Fruit fly (Drosophila melanogaster) whole organism, wandering third instar larva: ENCODE results near the gene Jon66Cii.
A peak's percentile ranks its signal among the peaks of the same experiment; 100 is the strongest.

ENCODE experiments used
- Abd-B ChIP-seq: fragments of >200 bp; optimal IDR thresholded peaks from 2 replicates; lab custom pipeline; 2017; ENCODE audit warnings: missing biosample characterization, missing genetic modification characterization
- CG9705 ChIP-seq: fragments of 200-800 bp; sonication (Bioruptor generic); optimal IDR thresholded peaks from 2 replicates; lab custom pipeline; 2018; ENCODE audit warnings: missing biosample characterization, mild to moderate bottlenecking, missing genetic modification characterization
- Dfd ChIP-seq: fragments of >200 bp; optimal IDR thresholded peaks from 2 replicates; lab custom pipeline; 2017; ENCODE audit warnings: missing biosample characterization, missing genetic modification characterization
- GATAd ChIP-seq: sonication (Bioruptor generic); optimal IDR thresholded peaks from 2 replicates; lab custom pipeline; 2016; ENCODE audit warnings: missing biosample characterization, missing genetic modification characterization
- HLH106 ChIP-seq: fragments of 200-800 bp; optimal IDR thresholded peaks from 3 replicates; lab custom pipeline; 2019; ENCODE audit warnings: missing biosample characterization, mild to moderate bottlenecking, missing genetic modification characterization, moderate library complexity
- Hnf4 ChIP-seq: fragments of 200-800 bp; sonication (Bioruptor generic); optimal IDR thresholded peaks from 2 replicates; lab custom pipeline; 2016; ENCODE audit warnings: missing biosample characterization, mild to moderate bottlenecking, missing genetic modification characterization
- Hr83 ChIP-seq: fragments of 200-300 bp; sonication (Bioruptor generic); optimal IDR thresholded peaks from 2 replicates; lab custom pipeline; 2016; ENCODE audit warnings: missing biosample characterization, mild to moderate bottlenecking, missing genetic modification characterization, moderate library complexity; ENCODE audit not compliant: poor library complexity, severe bottlenecking
- Jra ChIP-seq: sonication (Bioruptor generic); optimal IDR thresholded peaks from 2 replicates; lab custom pipeline; 2016; ENCODE audit warnings: missing biosample characterization, missing genetic modification characterization
- Myc ChIP-seq: fragments of >200 bp; optimal IDR thresholded peaks from 2 replicates; lab custom pipeline; 2017
- N ChIP-seq: fragments of >200 bp; optimal IDR thresholded peaks from 2 replicates; lab custom pipeline; 2018; ENCODE audit warnings: missing biosample characterization, missing external identifiers, missing genetic modification characterization
- OdsH ChIP-seq: fragments of 200-800 bp; sonication (Bioruptor generic); optimal IDR thresholded peaks from 2 replicates; lab custom pipeline; 2016; ENCODE audit warnings: missing biosample characterization, mild to moderate bottlenecking, missing genetic modification characterization
- Rel ChIP-seq, 2 experiments: fragments of 200-800 bp; sonication (Bioruptor generic) in 1 of 2; optimal IDR thresholded peaks; 2 replicates in 1 of 2; 3 replicates in 1 of 2; lab custom pipeline; 2016 to 2019; ENCODE audit warnings: mild to moderate bottlenecking in 2 of 2, missing biosample characterization in 2 of 2, missing genetic modification characterization in 2 of 2, moderate library complexity in 1 of 2
- Sp1 ChIP-seq: fragments of 200-800 bp; sonication (Bioruptor generic); optimal IDR thresholded peaks from 3 replicates; lab custom pipeline; 2019; ENCODE audit warnings: missing biosample characterization, mild to moderate bottlenecking, missing genetic modification characterization, moderate library complexity
- Vsx2 ChIP-seq: fragments of 200-300, 225-300 bp; sonication (Bioruptor generic); optimal IDR thresholded peaks from 2 replicates; lab custom pipeline; 2018; ENCODE audit warnings: missing biosample characterization, missing genetic modification characterization; ENCODE audit not compliant: partially characterized antibody
- br ChIP-seq: fragments of 200-800 bp; sonication (Bioruptor generic); optimal IDR thresholded peaks from 2 replicates; lab custom pipeline; 2016; ENCODE audit warnings: missing biosample characterization, missing genetic modification characterization
- brk ChIP-seq: fragments of 200-800 bp; sonication (Bioruptor generic); optimal IDR thresholded peaks from 2 replicates; lab custom pipeline; 2016; ENCODE audit warnings: missing biosample characterization, mild to moderate bottlenecking, missing genetic modification characterization
- dl ChIP-seq, 2 experiments: fragments of 175-275, 200-275 bp in 1 of 2; fragments of 200-275 bp in 1 of 2; sonication (Bioruptor generic); optimal IDR thresholded peaks; lab custom pipeline; 2018; ENCODE audit warnings: mild to moderate bottlenecking in 2 of 2, missing biosample characterization in 2 of 2, missing genetic modification characterization in 2 of 2, moderate library complexity in 2 of 2; ENCODE audit not compliant: partially characterized antibody in 2 of 2, insufficient read depth in 1 of 2
- dmrt93B ChIP-seq: fragments of 200-800 bp; sonication (Bioruptor generic); optimal IDR thresholded peaks from 2 replicates; lab custom pipeline; 2018; ENCODE audit warnings: missing biosample characterization, mild to moderate bottlenecking, missing genetic modification characterization
- dsf ChIP-seq: sonication (Bioruptor generic); optimal IDR thresholded peaks from 2 replicates; lab custom pipeline; 2016; ENCODE audit warnings: missing biosample characterization, missing genetic modification characterization, borderline replicate concordance
- ey ChIP-seq: fragments of 200-800 bp; sonication (Bioruptor generic); optimal IDR thresholded peaks from 2 replicates; lab custom pipeline; 2016; ENCODE audit warnings: missing biosample characterization, missing genetic modification characterization
- foxo ChIP-seq, 2 experiments: fragments of 200-800 bp; sonication (Bioruptor generic); optimal IDR thresholded peaks; 2 replicates in 1 of 2; 3 replicates in 1 of 2; lab custom pipeline; 2016 to 2017; ENCODE audit warnings: missing biosample characterization in 2 of 2, missing genetic modification characterization in 2 of 2
- fru ChIP-seq: fragments of 200-800 bp; sonication (Bioruptor generic); optimal IDR thresholded peaks from 3 replicates; lab custom pipeline; 2016; ENCODE audit warnings: missing biosample characterization, mild to moderate bottlenecking, missing genetic modification characterization
- h ChIP-seq: fragments of 200-800 bp; sonication (Bioruptor generic); optimal IDR thresholded peaks from 3 replicates; lab custom pipeline; 2016; ENCODE audit warnings: missing biosample characterization, mild to moderate bottlenecking, missing genetic modification characterization
- jim ChIP-seq: fragments of 175-275, 200-325 bp; sonication (Bioruptor generic); optimal IDR thresholded peaks from 2 replicates; lab custom pipeline; 2016; ENCODE audit warnings: missing biosample characterization, mild to moderate bottlenecking, missing genetic modification characterization
- lola ChIP-seq: fragments of >200 bp; optimal IDR thresholded peaks from 2 replicates; lab custom pipeline; 2017; ENCODE audit warnings: missing biosample characterization, missing genetic modification characterization
- psq ChIP-seq: fragments of 200-800 bp; sonication (Bioruptor generic); optimal IDR thresholded peaks from 3 replicates; lab custom pipeline; 2017; ENCODE audit warnings: missing biosample characterization, mild to moderate bottlenecking, missing genetic modification characterization, moderate library complexity
- rgr ChIP-seq: fragments of 200-800 bp; sonication (Bioruptor generic); optimal IDR thresholded peaks from 3 replicates; lab custom pipeline; 2016; ENCODE audit warnings: missing biosample characterization, mild to moderate bottlenecking, missing genetic modification characterization
- sage ChIP-seq: fragments of 200-800 bp; sonication (Bioruptor generic); optimal IDR thresholded peaks from 2 replicates; lab custom pipeline; 2016; ENCODE audit warnings: missing biosample characterization, mild to moderate bottlenecking, missing genetic modification characterization
- tai ChIP-seq: sonication (Bioruptor generic); optimal IDR thresholded peaks from 2 replicates; lab custom pipeline; 2016; ENCODE audit warnings: missing biosample characterization, missing genetic modification characterization
- woc ChIP-seq: sonication (Bioruptor generic); optimal IDR thresholded peaks from 2 replicates; lab custom pipeline; 2016; ENCODE audit warnings: missing biosample characterization, mild to moderate bottlenecking, missing genetic modification characterization

The Jon66Cii gene

dm6 chr3L:8356196-8356595 is 37.3 kb downstream of the Jon66Cii start, which contains the start of gene Culd:
Culd (minus strand) TSS chr3L:8356296.
- TF ChIP-seq GATAd (GFP tag; lab: Kevin White, UChicago) (no peak), rgr (no peak), OdsH (GFP tag; lab: Kevin White, UChicago) (no peak), Sp1 (no peak), jim (no peak), ey (GFP tag; lab: Kevin White, UChicago) (no peak), sage (GFP tag; lab: Kevin White, UChicago) (no peak), dl (GFP tag; optimal IDR thresholded peaks at IDR 0.05; lab: Kevin White, UChicago; ENCODE audit: insufficient read depth in 1 of 2, partially characterized antibody in 2 of 2) (no peak), Dfd (GFP tag; lab: Kevin White, UChicago) (no peak), Vsx2 (GFP tag; lab: Kevin White, UChicago) (no peak), foxo (GFP tag; optimal IDR thresholded peaks at IDR 0.05; lab: Kevin White, UChicago) (no peak), N (GFP tag; lab: Kevin White, UChicago) (no peak), Rel (GFP tag; optimal IDR thresholded peaks at IDR 0.05; lab: Kevin White, UChicago) (no peak), Rel (tag; optimal IDR thresholded peaks at IDR 0.05; lab: Kevin White, UChicago) (no peak), brk (GFP tag; lab: Kevin White, UChicago) (no peak)

DNA sequence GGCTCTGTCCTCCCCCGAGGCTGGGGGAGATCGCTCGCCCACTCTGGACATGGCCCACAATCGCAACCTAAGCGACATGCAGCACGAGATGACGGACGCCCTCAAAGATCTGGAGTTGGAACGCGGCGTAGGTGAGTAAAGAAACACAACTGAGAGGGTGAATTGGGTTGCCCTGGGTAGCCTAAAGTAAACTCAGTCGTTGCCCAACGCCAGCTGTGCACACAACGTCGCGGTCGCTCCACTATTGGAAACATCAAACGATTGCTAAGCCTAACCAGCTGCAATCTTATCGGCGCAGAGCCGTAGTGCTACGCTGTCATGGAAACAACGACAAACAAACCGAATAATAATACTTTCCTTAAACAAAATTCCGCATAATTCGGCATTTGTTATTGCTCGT is 46.1 kb downstream of the Jon66Cii start:
- TF ChIP-seq fru (no peak), Abd-B (no peak), dsf (GFP tag; lab: Kevin White, UChicago) (no peak), Jra (no peak), Hnf4 (GFP tag; lab: Kevin White, UChicago) (no peak), Myc (lab: Kevin White, UChicago) (no peak), lola (GFP tag; lab: Kevin White, UChicago) (no peak), N (GFP tag; lab: Kevin White, UChicago) (no peak), OdsH (GFP tag; lab: Kevin White, UChicago) (peak; percentile 20), Hr83 (GFP tag; lab: Kevin White, UChicago) (peak; percentile 80), foxo (GFP tag; optimal IDR thresholded peaks at IDR 0.05; lab: Kevin White, UChicago) (no peak), Rel (GFP tag; optimal IDR thresholded peaks at IDR 0.05; lab: Kevin White, UChicago) (no peak), Rel (tag; optimal IDR thresholded peaks at IDR 0.05; lab: Kevin White, UChicago) (no peak)

DNA sequence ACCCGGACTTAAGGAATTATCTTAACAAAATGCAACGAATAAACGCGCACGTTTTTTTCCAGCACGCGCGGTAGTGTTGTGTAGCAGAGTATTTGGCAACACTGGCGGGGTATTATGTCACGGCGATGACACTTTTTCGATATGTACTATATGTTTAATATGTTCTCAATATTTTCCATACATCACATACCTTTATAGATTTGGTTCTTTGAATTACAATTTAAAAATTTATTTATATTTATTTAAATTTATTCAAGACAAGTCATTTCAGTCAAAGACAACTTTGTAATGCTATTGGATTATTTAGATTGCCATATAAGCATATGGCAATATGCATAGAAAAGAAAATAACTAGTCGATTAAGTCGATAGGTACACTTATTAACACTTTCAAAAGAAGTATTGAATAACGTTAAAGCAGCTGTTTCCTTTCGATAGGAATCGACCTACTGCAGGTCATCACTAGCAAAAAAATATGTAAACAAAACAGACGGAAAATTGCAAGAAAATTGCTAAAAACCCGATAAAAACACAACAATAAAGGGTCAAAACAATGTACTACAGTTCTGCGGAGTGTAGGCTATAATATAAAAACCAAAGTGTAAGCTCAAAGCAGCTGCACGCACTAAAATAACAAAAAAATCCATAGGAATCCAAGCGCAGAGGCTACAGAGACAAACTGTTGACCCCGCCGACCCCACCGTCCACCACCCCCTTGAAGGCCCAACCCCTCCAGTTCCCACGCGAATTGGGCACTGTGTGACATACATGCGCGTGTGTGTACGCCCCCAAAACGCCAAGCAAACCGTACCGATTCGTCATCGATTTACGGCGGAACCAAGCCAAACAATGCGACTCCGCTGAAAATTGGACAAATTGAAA is 47.1 kb downstream of the Jon66Cii start, which contains the start of the genes CG7182 and GAPcenA:
Gene CG7182 (minus strand): TSS at position 283 of the 881 bp plus-strand sequence.
Gene GAPcenA (plus strand): TSS at position 462 of the 881 bp plus-strand sequence.
- TF ChIP-seq h (GFP tag; lab: Kevin White, UChicago) (peak; percentile 76), psq (GFP tag; lab: Kevin White, UChicago) (peak; percentile 79), OdsH (GFP tag; lab: Kevin White, UChicago) (peak; percentile 62), HLH106 (peak; percentile 87), CG9705 (peak; percentile 64), Hr83 (GFP tag; lab: Kevin White, UChicago) (peak; percentile 33), Rel (GFP tag; optimal IDR thresholded peaks at IDR 0.05; lab: Kevin White, UChicago) (no peak), Rel (tag; optimal IDR thresholded peaks at IDR 0.05; lab: Kevin White, UChicago) (peak; percentile 85), rgr (peak; percentile 80), sage (GFP tag; lab: Kevin White, UChicago) (no peak), tai (GFP tag; lab: Kevin White, UChicago) (no peak), fru (peak; percentile 75), Sp1 (peak; percentile 82), Jra (peak; percentile 62), ey (GFP tag; lab: Kevin White, UChicago) (peak; percentile 37), dl (GFP tag; optimal IDR thresholded peaks at IDR 0.05; lab: Kevin White, UChicago; ENCODE audit: insufficient read depth in 1 of 2, partially characterized antibody in 2 of 2) (no peak), br (GFP tag; lab: Kevin White, UChicago) (peak; percentile 49), jim (no peak), foxo (GFP tag; optimal IDR thresholded peaks at IDR 0.05; lab: Kevin White, UChicago) (peak in 1 of 2 experiments; percentile 85), woc (GFP tag; lab: Kevin White, UChicago) (no peak), dmrt93B (GFP tag; lab: Kevin White, UChicago) (peak; percentile 72)
